Worm (Caenorhabditis elegans): ENCODE results near the gene R09B5.11.

DNA sequence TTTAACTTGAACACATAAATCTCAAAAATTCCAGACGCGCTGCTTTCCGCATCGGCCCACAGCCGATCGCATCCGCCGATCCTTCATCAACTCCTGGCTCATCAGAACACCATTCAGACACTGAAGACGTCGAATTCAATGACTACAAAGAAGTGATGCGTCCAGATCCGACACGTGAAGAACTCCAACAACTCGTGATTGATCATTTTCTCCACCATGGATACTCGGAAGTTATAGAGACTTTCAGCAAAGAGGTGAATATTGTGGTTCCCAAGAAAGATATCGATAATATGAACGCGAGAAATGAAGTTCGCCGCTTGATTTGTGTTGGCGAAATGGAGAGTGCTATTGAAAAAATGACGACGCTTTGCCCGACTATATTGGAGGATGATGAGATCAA is 29.9 kb downstream of the R09B5.11 start:
- no peak for TF ChIP-seq ztf-4 (tag; optimal IDR thresholded peaks at IDR 0.05)
- no peak for TF ChIP-seq mab-5 (tag; optimal IDR thresholded peaks at IDR 0.05)
- TF ChIP-seq R02D3.7 (tag; optimal IDR thresholded peaks at IDR 0.05), result no peak
- no peak for TF ChIP-seq unc-62 (GFP tag; optimal IDR thresholded peaks at IDR 0.05)
- no peak for TF ChIP-seq peb-1 (tag; optimal IDR thresholded peaks at IDR 0.05)
